Fruit fly (Drosophila melanogaster) whole organism, embryonic: ENCODE measurements around the gene MTF-1.

Experiments
- ATbp ChIP-seq: fragments of 200-800 bp; sonication (Bioruptor generic); optimal IDR thresholded peaks from 2 replicates; lab custom pipeline; 2017; ENCODE audit warnings: missing biosample characterization, mild to moderate bottlenecking, missing genetic modification characterization, missing genetic modification reagents
- Awh ChIP-seq: fragments of 200-800 bp; sonication (Bioruptor generic); IDR thresholded peaks from 2 replicates; pipeline ENCODE4, ENCODE4 v1.3.6; 2022; ENCODE audit warnings: missing biosample characterization, missing genetic modification characterization
- Bteb2 ChIP-seq: fragments of 200-800 bp; sonication (Bioruptor generic); optimal IDR thresholded peaks from 2 replicates; lab custom pipeline; 2016; ENCODE audit warnings: missing biosample characterization, missing genetic modification characterization
- CG11093 ChIP-seq: fragments of 200-800 bp; sonication (Bioruptor generic); IDR thresholded peaks from 3 replicates; pipeline ENCODE4 v1.3.6; 2022; ENCODE audit warnings: missing biosample characterization, missing genetic modification characterization
- CG11398 ChIP-seq: fragments of 200-800 bp; sonication (Bioruptor generic); optimal IDR thresholded peaks from 2 replicates; lab custom pipeline; 2016; ENCODE audit warnings: missing biosample characterization, missing genetic modification characterization
- CG11695 ChIP-seq: fragments of 200-800 bp; sonication (Bioruptor generic); IDR thresholded peaks from 3 replicates; pipeline ENCODE4 v1.3.6; 2022; ENCODE audit warnings: missing biosample characterization, missing genetic modification characterization
- CG11696 ChIP-seq: fragments of 200-800 bp; sonication (Bioruptor generic); IDR thresholded peaks from 2 replicates; pipeline ENCODE4 v1.3.6; 2022; ENCODE audit warnings: missing biosample characterization, missing genetic modification characterization
- CG11723 ChIP-seq: fragments of 200-800 bp; sonication (Bioruptor generic); optimal IDR thresholded peaks from 2 replicates; lab custom pipeline; 2017; ENCODE audit warnings: missing biosample characterization, mild to moderate bottlenecking, missing genetic modification characterization
- CG13296 ChIP-seq: fragments of 200-800 bp; sonication (Bioruptor generic); optimal IDR thresholded peaks from 3 replicates; lab custom pipeline; 2018; ENCODE audit warnings: missing biosample characterization, mild to moderate bottlenecking, missing genetic modification characterization
- CG13775 ChIP-seq: fragments of 200-800 bp; sonication (Bioruptor generic); optimal IDR thresholded peaks from 3 replicates; lab custom pipeline; 2017; ENCODE audit warnings: missing biosample characterization, mild to moderate bottlenecking, missing genetic modification characterization
- CG13894 ChIP-seq: fragments of 200-800 bp; sonication (Bioruptor generic); optimal IDR thresholded peaks from 3 replicates; lab custom pipeline; 2018; ENCODE audit warnings: missing biosample characterization, mild to moderate bottlenecking, missing genetic modification characterization, moderate library complexity
- CG14965 ChIP-seq: fragments of 200-800 bp; sonication (Bioruptor generic); optimal IDR thresholded peaks from 2 replicates; lab custom pipeline; 2016; ENCODE audit warnings: missing biosample characterization, missing genetic modification characterization, borderline replicate concordance
- CG15269 ChIP-seq: fragments of 200-800 bp; sonication (Bioruptor generic); optimal IDR thresholded peaks from 2 replicates; lab custom pipeline; 2018; ENCODE audit warnings: missing biosample characterization, mild to moderate bottlenecking, missing genetic modification characterization, moderate library complexity
- CG15514 ChIP-seq: fragments of 200-800 bp; sonication (Bioruptor generic); optimal IDR thresholded peaks from 3 replicates; lab custom pipeline; 2017; ENCODE audit warnings: missing biosample characterization, missing genetic modification characterization, mild to moderate bottlenecking, moderate library complexity, missing genetic modification reagents
- CG15696 ChIP-seq: fragments of 200-800 bp; sonication (Bioruptor generic); optimal IDR thresholded peaks from 2 replicates; lab custom pipeline; 2019; ENCODE audit warnings: missing biosample characterization, mild to moderate bottlenecking, missing genetic modification characterization, moderate library complexity
- CG17568 ChIP-seq: fragments of 200-800 bp; sonication (Bioruptor generic); optimal IDR thresholded peaks from 2 replicates; lab custom pipeline; 2018; ENCODE audit warnings: missing biosample characterization, mild to moderate bottlenecking, missing genetic modification characterization, moderate library complexity
- CG17829 ChIP-seq: fragments of 200-800 bp; optimal IDR thresholded peaks from 2 replicates; lab custom pipeline; 2019; ENCODE audit warnings: missing biosample characterization, mild to moderate bottlenecking, missing genetic modification characterization, moderate library complexity
- CG18476 ChIP-seq: fragments of 200-800 bp; sonication (Bioruptor generic); optimal IDR thresholded peaks from 2 replicates; lab custom pipeline; 2016; ENCODE audit warnings: missing biosample characterization, mild to moderate bottlenecking, missing genetic modification characterization
- CG2116 ChIP-seq: fragments of 200-800 bp; sonication (Bioruptor generic); optimal IDR thresholded peaks from 3 replicates; lab custom pipeline; 2018; ENCODE audit warnings: missing biosample characterization, mild to moderate bottlenecking, missing genetic modification characterization
- CG2129 ChIP-seq: fragments of 200-800 bp; sonication (Bioruptor generic); IDR thresholded peaks from 2 replicates; pipeline ENCODE4 v1.3.6; 2022; ENCODE audit warnings: missing biosample characterization, missing genetic modification characterization; ENCODE audit not compliant: partially characterized antibody
- CG2712 ChIP-seq: fragments of 200-800 bp; optimal IDR thresholded peaks from 3 replicates; lab custom pipeline; 2019; ENCODE audit warnings: missing biosample characterization, mild to moderate bottlenecking, missing genetic modification characterization, moderate library complexity
- CG31441 ChIP-seq: fragments of 200-800 bp; sonication (Bioruptor generic); IDR thresholded peaks from 2 replicates; pipeline ENCODE4 v1.3.6; 2022; ENCODE audit warnings: missing biosample characterization, missing genetic modification characterization
- CG43689 ChIP-seq: fragments of 200-800 bp; sonication (Bioruptor generic); IDR thresholded peaks from 2 replicates; pipeline ENCODE4 v1.3.6; 2022; ENCODE audit warnings: missing biosample characterization, missing genetic modification characterization
- CG8359 ChIP-seq: fragments of 200-800 bp; sonication (Bioruptor generic); optimal IDR thresholded peaks from 2 replicates; lab custom pipeline; 2017; ENCODE audit warnings: missing biosample characterization, mild to moderate bottlenecking, missing genetic modification characterization, borderline replicate concordance
- CG9817 ChIP-seq: fragments of 200-800 bp; sonication (Bioruptor generic); optimal IDR thresholded peaks from 2 replicates; lab custom pipeline; 2018; ENCODE audit warnings: missing biosample characterization, mild to moderate bottlenecking, missing genetic modification characterization, moderate library complexity
- CTCF ChIP-seq: fragments of 200-800 bp; sonication (Bioruptor generic); optimal IDR thresholded peaks from 2 replicates; lab custom pipeline; 2017; ENCODE audit warnings: missing biosample characterization, mild to moderate bottlenecking, missing genetic modification characterization, moderate library complexity
- CoRest ChIP-seq: fragments of 200-800 bp; sonication (Bioruptor generic); optimal IDR thresholded peaks from 3 replicates; lab custom pipeline; 2018; ENCODE audit warnings: missing biosample characterization, mild to moderate bottlenecking, missing genetic modification characterization, moderate library complexity
- Doc2 ChIP-seq: fragments of 200-800 bp; sonication (Bioruptor generic); IDR thresholded peaks from 2 replicates; pipeline ENCODE4 v1.3.6; 2022; ENCODE audit warnings: missing biosample characterization, missing genetic modification characterization
- Lpt ChIP-seq: fragments of >200 bp; optimal IDR thresholded peaks from 2 replicates; lab custom pipeline; 2018; ENCODE audit warnings: missing biosample characterization, missing genetic modification characterization
- Sry-β ChIP-seq: fragments of 200-800 bp; sonication (Bioruptor generic); optimal IDR thresholded peaks from 2 replicates; lab custom pipeline; 2018; ENCODE audit warnings: missing biosample characterization, mild to moderate bottlenecking, missing genetic modification characterization, moderate library complexity
- TFAM ChIP-seq: fragments of 200-800 bp; sonication (Bioruptor generic); optimal IDR thresholded peaks from 2 replicates; lab custom pipeline; 2017; ENCODE audit warnings: missing biosample characterization, missing genetic modification characterization, inconsistent platforms
- Tbp ChIP-seq: fragments of >200 bp; optimal IDR thresholded peaks from 2 replicates; lab custom pipeline; 2018; ENCODE audit warnings: missing biosample characterization, missing genetic modification characterization
- Vsx1 ChIP-seq: fragments of 200-800 bp; sonication (Bioruptor generic); optimal IDR thresholded peaks from 2 replicates; lab custom pipeline; 2017; ENCODE audit warnings: missing biosample characterization, mild to moderate bottlenecking, missing genetic modification characterization, missing genetic modification reagents
- aop ChIP-seq: fragments of 200-800 bp; sonication (Bioruptor generic); IDR thresholded peaks from 2 replicates; pipeline ENCODE4 v1.3.6; 2022; ENCODE audit warnings: missing biosample characterization, missing genetic modification characterization
- bsh ChIP-seq, 2 experiments: fragments of 200-800 bp; sonication (Bioruptor generic); optimal IDR thresholded peaks; 2 replicates each; lab custom pipeline; 2017 to 2018; ENCODE audit warnings: mild to moderate bottlenecking in 2 of 2, missing biosample characterization in 2 of 2, missing genetic modification characterization in 2 of 2, moderate library complexity in 1 of 2
- btn ChIP-seq: fragments of 200-800 bp; sonication (Bioruptor generic); optimal IDR thresholded peaks from 2 replicates; lab custom pipeline; 2016; ENCODE audit warnings: missing biosample characterization, missing genetic modification characterization
- caup ChIP-seq: fragments of 200-800 bp; sonication (Bioruptor generic); optimal IDR thresholded peaks from 3 replicates; lab custom pipeline; 2017; ENCODE audit warnings: missing biosample characterization, mild to moderate bottlenecking, missing genetic modification characterization, moderate library complexity; ENCODE audit not compliant: severe bottlenecking
- chn ChIP-seq: fragments of 200-800 bp; sonication (Bioruptor generic); optimal IDR thresholded peaks from 2 replicates; lab custom pipeline; 2016; ENCODE audit warnings: missing biosample characterization, missing genetic modification characterization
- croc ChIP-seq: fragments of 200-800 bp; sonication (Bioruptor generic); conservative IDR thresholded peaks from 3 replicates; pipeline ENCODE4 v1.3.6; 2022; ENCODE audit warnings: missing biosample characterization, missing genetic modification characterization
- crol ChIP-seq: fragments of 200-800 bp; sonication (Bioruptor generic); IDR thresholded peaks from 2 replicates; pipeline ENCODE4 v1.3.6; 2022; ENCODE audit warnings: missing biosample characterization, missing genetic modification characterization
- danr ChIP-seq: fragments of 200-800 bp; sonication (Bioruptor generic); IDR thresholded peaks from 2 replicates; pipeline ENCODE4 v1.3.6; 2022; ENCODE audit warnings: missing biosample characterization, missing genetic modification characterization
- dimm ChIP-seq: fragments of 200-800 bp; sonication (Bioruptor generic); IDR thresholded peaks from 2 replicates; pipeline ENCODE4 v1.3.6; 2022; ENCODE audit warnings: missing biosample characterization, missing genetic modification characterization
- gro ChIP-seq: fragments of 200-800 bp; sonication (Bioruptor generic); optimal IDR thresholded peaks from 2 replicates; lab custom pipeline; 2016; ENCODE audit warnings: missing biosample characterization, missing genetic modification characterization
- her ChIP-seq: fragments of 200-800 bp; sonication (Bioruptor generic); optimal IDR thresholded peaks from 2 replicates; lab custom pipeline; 2016; ENCODE audit warnings: missing biosample characterization, missing genetic modification characterization
- inv ChIP-seq: fragments of 200-800 bp; sonication (Bioruptor generic); IDR thresholded peaks from 2 replicates; pipeline ENCODE4 v1.3.6; 2022; ENCODE audit warnings: missing biosample characterization, missing genetic modification characterization; ENCODE audit not compliant: partially characterized antibody
- onecut ChIP-seq: fragments of 200-800 bp; sonication (Bioruptor generic); IDR thresholded peaks from 2 replicates; pipeline ENCODE4 v1.3.6; 2022; ENCODE audit warnings: missing biosample characterization, missing genetic modification characterization
- slbo ChIP-seq: fragments of 200-800 bp; sonication (Bioruptor generic); IDR thresholded peaks from 2 replicates; pipeline ENCODE4 v1.3.6; 2022; ENCODE audit warnings: missing biosample characterization, missing genetic modification characterization
- sr ChIP-seq: fragments of 200-800 bp; sonication (Bioruptor generic); IDR thresholded peaks from 3 replicates; pipeline ENCODE4 v1.3.6; 2022; ENCODE audit warnings: missing biosample characterization, missing genetic modification characterization
- tx ChIP-seq: fragments of 200-800 bp; sonication (Bioruptor generic); optimal IDR thresholded peaks from 2 replicates; lab custom pipeline; 2016; ENCODE audit warnings: missing biosample characterization, missing genetic modification characterization
- unpg ChIP-seq: fragments of 200-800 bp; sonication (Bioruptor generic); optimal IDR thresholded peaks from 3 replicates; lab custom pipeline; 2018; ENCODE audit warnings: missing biosample characterization, mild to moderate bottlenecking, missing genetic modification characterization, moderate library complexity
- wor ChIP-seq: fragments of 200-800 bp; sonication (Bioruptor generic); IDR thresholded peaks from 2 replicates; pipeline ENCODE4 v1.3.6; 2022; ENCODE audit warnings: missing biosample characterization, missing genetic modification characterization

The MTF-1 gene

dm6 chr3L:9447239-9447777 lies 17.2 kb downstream of the MTF-1 start (continued):
- TF ChIP-seq CG11695 (GFP tag; lab: Robert Waterston, UW) (no peak), CG11398 (GFP tag; lab: Kevin White, UChicago) (no peak), CG2116 (GFP tag; lab: Kevin White, UChicago) (no peak), caup (GFP tag; lab: Kevin White, UChicago) (peak; percentile 36), CG13296 (GFP tag; lab: Kevin White, UChicago) (no peak), CG31441 (GFP tag; lab: Robert Waterston, UW) (no peak), danr (GFP tag; lab: Robert Waterston, UW) (no peak), ATbp (GFP tag; lab: Kevin White, UChicago) (no peak), inv (no peak), CG14965 (no peak), Awh (GFP tag; lab: Robert Waterston, UW) (0 out of 2 replicates have a peak, but pooled peaks have one; percentile 33), CG17568 (GFP tag; lab: Kevin White, UChicago) (no peak), Tbp (GFP tag; lab: Kevin White, UChicago) (no peak), Bteb2 (GFP tag; lab: Kevin White, UChicago) (no peak), onecut (no peak), CG11696 (GFP tag; lab: Robert Waterston, UW) (no peak), sr (GFP tag; lab: Robert Waterston, UW) (no peak), CG15696 (tag; lab: Kevin White, UChicago) (no peak), CG15269 (peak; percentile 14), TFAM (GFP tag; lab: Kevin White, UChicago) (no peak), CG2129 (GFP tag; lab: Robert Waterston, UW) (no peak), croc (no peak), slbo (GFP tag; lab: Robert Waterston, UW) (peak; percentile 38; the same call in 1 of the 2 replicates), Vsx1 (GFP tag; lab: Kevin White, UChicago) (no peak), her (no peak), bsh (GFP tag; optimal IDR thresholded peaks at IDR 0.05; lab: Kevin White, UChicago) (no peak), Lpt (GFP tag; lab: Kevin White, UChicago) (no peak), CG15514 (GFP tag; lab: Kevin White, UChicago) (no peak), btn (GFP tag; lab: Kevin White, UChicago) (no peak), CG9817 (tag; lab: Kevin White, UChicago) (no peak), tx (GFP tag; lab: Kevin White, UChicago) (no peak), chn (GFP tag; lab: Kevin White, UChicago) (no peak), CG13894 (tag; lab: Kevin White, UChicago) (no peak), CG43689 (GFP tag; lab: Robert Waterston, UW) (no peak), unpg (GFP tag; lab: Kevin White, UChicago) (no peak), CG17829 (tag; lab: Kevin White, UChicago) (no peak), CG11093 (GFP tag; lab: Robert Waterston, UW) (no peak), CG2712 (tag; lab: Kevin White, UChicago) (no peak), dimm (GFP tag; lab: Robert Waterston, UW) (no peak), gro (peak; percentile 45), Doc2 (GFP tag; lab: Robert Waterston, UW) (no peak), aop (no peak), crol (GFP tag; lab: Robert Waterston, UW) (peak; percentile 56; the same call in 1 of the 2 replicates), CG13775 (GFP tag; lab: Kevin White, UChicago) (no peak), CTCF (GFP tag; lab: Kevin White, UChicago) (no peak), CG11723 (no peak), CG18476 (no peak), CoRest (tag; lab: Kevin White, UChicago) (no peak), wor (no peak), Sry-β (GFP tag; lab: Kevin White, UChicago) (no peak), CG8359 (GFP tag; lab: Kevin White, UChicago) (no peak)
